Worm (Caenorhabditis elegans) whole organism, L3 larva: Measurements from ENCODE around the gene col-175.

Source experiments
- ama-1 ChIP-seq: fragments of 150-350 bp; optimal IDR thresholded peaks from 2 replicates; lab custom pipeline; 2018
- ceh-28 ChIP-seq: fragments of 150-350 bp; optimal IDR thresholded peaks from 2 replicates; lab custom pipeline; 2014; ENCODE audit warnings: missing biosample characterization, missing genetic modification reagents, missing genetic modification characterization
- elt-3 ChIP-seq, 3 experiments: fragments of 150-350 bp in 1 of 3; sonication (generic microtip) in 2 of 3; optimal IDR thresholded peaks; 2 replicates in 2 of 3; 4 replicates in 1 of 3; lab custom pipeline; 2014 to 2017; ENCODE audit warnings: missing biosample characterization in 3 of 3, missing genetic modification characterization in 3 of 3
- nfya-1 ChIP-seq: sonication (generic microtip); optimal IDR thresholded peaks from 2 replicates; lab custom pipeline; 2017; ENCODE audit warnings: missing genetic modification characterization, mild to moderate bottlenecking, missing compliant biosample characterization, antibody characterized with exemption, moderate library complexity; ENCODE audit not compliant: insufficient read depth
- nhr-12 ChIP-seq: fragments of 150-350 bp; optimal IDR thresholded peaks from 2 replicates; lab custom pipeline; 2014; ENCODE audit warnings: missing biosample characterization, missing genetic modification characterization
- nhr-28 ChIP-seq: fragments of 150-350 bp; optimal IDR thresholded peaks from 2 replicates; lab custom pipeline; 2014; ENCODE audit warnings: missing biosample characterization, missing genetic modification characterization
- nhr-43 ChIP-seq: sonication (generic microtip); optimal IDR thresholded peaks from 2 replicates; lab custom pipeline; 2016; ENCODE audit warnings: mild to moderate bottlenecking, missing genetic modification characterization, missing compliant biosample characterization; ENCODE audit not compliant: poor library complexity, severe bottlenecking
- nhr-76 ChIP-seq: fragments of 150-350 bp; sonication (generic microtip); optimal IDR thresholded peaks from 5 replicates; lab custom pipeline; 2014; ENCODE audit warnings: missing biosample characterization, missing genetic modification characterization
- pqm-1 ChIP-seq: fragments of 150-350 bp; optimal IDR thresholded peaks from 2 replicates; lab custom pipeline; 2017; ENCODE audit warnings: missing biosample characterization, missing genetic modification characterization, inconsistent platforms
- skn-1 ChIP-seq: fragments of 150-350 bp; optimal IDR thresholded peaks from 2 replicates; lab custom pipeline; 2014; ENCODE audit warnings: missing biosample characterization, missing genetic modification characterization
- unc-39 ChIP-seq: sonication (generic microtip); optimal IDR thresholded peaks from 4 replicates; lab custom pipeline; 2017; ENCODE audit warnings: missing biosample characterization, missing genetic modification characterization
- unc-62 ChIP-seq: fragments of 150-350 bp; sonication (generic microtip); optimal IDR thresholded peaks from 4 replicates; lab custom pipeline; 2014; ENCODE audit warnings: missing biosample characterization, missing genetic modification reagents, missing genetic modification characterization
- ztf-11 ChIP-seq: fragments of 150-350 bp; optimal IDR thresholded peaks from 2 replicates; lab custom pipeline; 2014; ENCODE audit warnings: missing biosample characterization, missing genetic modification characterization

- TF ChIP-seq nhr-43 (tag; lab: Kevin White, UChicago) (peak; percentile 12), elt-3 (tag; optimal IDR thresholded peaks at IDR 0.05; lab: Kevin White, UChicago) (peak in 1 of 3 experiments; percentile 51), skn-1 (tag; lab: Kevin White, UChicago) (no peak), unc-62 (GFP tag; lab: Kevin White, UChicago) (no peak), pqm-1 (peak; percentile 78), nfya-1 (tag; lab: Kevin White, UChicago) (no peak), ama-1 (lab: Kevin White, UChicago) (no peak), ceh-28 (tag; lab: Kevin White, UChicago) (peak; percentile 17), nhr-12 (no peak), ztf-11 (no peak), unc-39 (tag; lab: Kevin White, UChicago) (no peak), nhr-76 (no peak), nhr-28 (tag; lab: Kevin White, UChicago) (no peak)
Observed at ce11 chrX:9271886-9272285, 37.5 kb upstream of the col-175 start.
